Fruit fly (Drosophila melanogaster) whole organism, embryonic: Measurements from ENCODE around the gene CSN3.

Source experiments
- B-H1 ChIP-seq: fragments of 200-800 bp; sonication (Bioruptor generic); IDR thresholded peaks from 3 replicates; pipeline ENCODE4 v1.3.6; 2022; ENCODE audit warnings: missing biosample characterization, missing genetic modification characterization
- BtbVII ChIP-seq: fragments of 200-800 bp; sonication (Bioruptor generic); optimal IDR thresholded peaks from 3 replicates; lab custom pipeline; 2017; ENCODE audit warnings: missing biosample characterization, mild to moderate bottlenecking, missing genetic modification characterization
- Bteb2 ChIP-seq: fragments of 200-800 bp; sonication (Bioruptor generic); optimal IDR thresholded peaks from 2 replicates; lab custom pipeline; 2016; ENCODE audit warnings: missing biosample characterization, missing genetic modification characterization
- CG12299 ChIP-seq: fragments of 200-800 bp; sonication (Bioruptor generic); optimal IDR thresholded peaks from 2 replicates; lab custom pipeline; 2018; ENCODE audit warnings: missing biosample characterization, mild to moderate bottlenecking, missing genetic modification characterization
- CG13894 ChIP-seq: fragments of 200-800 bp; sonication (Bioruptor generic); optimal IDR thresholded peaks from 3 replicates; lab custom pipeline; 2018; ENCODE audit warnings: missing biosample characterization, mild to moderate bottlenecking, missing genetic modification characterization, moderate library complexity
- CG14014 ChIP-seq: fragments of 200-800 bp; sonication (Bioruptor generic); IDR thresholded peaks from 2 replicates; pipeline ENCODE4 v1.3.6; 2022; ENCODE audit warnings: missing biosample characterization, missing genetic modification characterization
- CG14441 ChIP-seq: fragments of 200-800 bp; sonication (Bioruptor generic); IDR thresholded peaks from 2 replicates; pipeline ENCODE4 v1.3.6; 2022; ENCODE audit warnings: missing biosample characterization, missing genetic modification characterization
- CG14860 ChIP-seq: fragments of 200-800 bp; sonication (Bioruptor generic); IDR thresholded peaks from 3 replicates; pipeline ENCODE4 v1.3.6; 2022; ENCODE audit warnings: missing biosample characterization, missing genetic modification characterization; ENCODE audit not compliant: partially characterized antibody
- CG15269 ChIP-seq: fragments of 200-800 bp; sonication (Bioruptor generic); optimal IDR thresholded peaks from 2 replicates; lab custom pipeline; 2018; ENCODE audit warnings: missing biosample characterization, mild to moderate bottlenecking, missing genetic modification characterization, moderate library complexity
- CG15696 ChIP-seq: fragments of 200-800 bp; sonication (Bioruptor generic); optimal IDR thresholded peaks from 2 replicates; lab custom pipeline; 2019; ENCODE audit warnings: missing biosample characterization, mild to moderate bottlenecking, missing genetic modification characterization, moderate library complexity
- CG1602 ChIP-seq: fragments of 200-800 bp; sonication (Bioruptor generic); optimal IDR thresholded peaks from 3 replicates; lab custom pipeline; 2016; ENCODE audit warnings: missing biosample characterization, missing genetic modification characterization
- CG16813 ChIP-seq: fragments of 200-800 bp; sonication (Bioruptor generic); IDR thresholded peaks from 3 replicates; pipeline ENCODE4 v1.3.6; 2022; ENCODE audit warnings: missing biosample characterization, missing genetic modification characterization; ENCODE audit not compliant: partially characterized antibody
- CG1792 ChIP-seq: fragments of 200-800 bp; sonication (Bioruptor generic); optimal IDR thresholded peaks from 2 replicates; lab custom pipeline; 2016; ENCODE audit warnings: missing biosample characterization, missing genetic modification characterization
- CG18011 ChIP-seq: fragments of 200-800 bp; sonication (Bioruptor generic); optimal IDR thresholded peaks from 2 replicates; lab custom pipeline; 2017; ENCODE audit warnings: missing biosample characterization, missing genetic modification characterization, mild to moderate bottlenecking, moderate library complexity, missing genotype
- CG2202 ChIP-seq: fragments of 200-800 bp; sonication (Bioruptor generic); optimal IDR thresholded peaks from 2 replicates; lab custom pipeline; 2018; ENCODE audit warnings: missing biosample characterization, mild to moderate bottlenecking, missing genetic modification characterization
- CG3065 ChIP-seq: fragments of 200-800 bp; sonication (Bioruptor generic); optimal IDR thresholded peaks from 2 replicates; lab custom pipeline; 2016; ENCODE audit warnings: missing biosample characterization, missing genetic modification characterization
- CG31224 ChIP-seq: fragments of 200-800 bp; sonication (Bioruptor generic); IDR thresholded peaks from 2 replicates; pipeline ENCODE4 v1.3.6; 2022; ENCODE audit warnings: missing biosample characterization, missing genetic modification characterization
- CG32532 ChIP-seq: fragments of 200-800 bp; sonication (Bioruptor generic); IDR thresholded peaks from 2 replicates; pipeline ENCODE4 v1.3.6; 2022; ENCODE audit warnings: missing biosample characterization, missing genetic modification characterization
- CG32772 ChIP-seq: fragments of 200-800 bp; sonication (Bioruptor generic); IDR thresholded peaks from 2 replicates; pipeline ENCODE4 v1.3.6; 2022; ENCODE audit warnings: missing biosample characterization, missing genetic modification characterization
- CG34376 ChIP-seq: fragments of 200-800 bp; sonication (Bioruptor generic); optimal IDR thresholded peaks from 2 replicates; lab custom pipeline; 2018; ENCODE audit warnings: missing biosample characterization, mild to moderate bottlenecking, missing genetic modification characterization
- CG3847 ChIP-seq: fragments of 200-800 bp; sonication (Bioruptor generic); IDR thresholded peaks from 2 replicates; pipeline ENCODE4 v1.3.6; 2022; ENCODE audit warnings: missing biosample characterization, missing genetic modification characterization
- CG4730 ChIP-seq: fragments of 200-800 bp; sonication (Bioruptor generic); IDR thresholded peaks from 2 replicates; pipeline ENCODE4 v1.3.6; 2022; ENCODE audit warnings: missing biosample characterization, missing genetic modification characterization
- CG6813 ChIP-seq: fragments of 200-800 bp; sonication (Bioruptor generic); optimal IDR thresholded peaks from 2 replicates; lab custom pipeline; 2017; ENCODE audit warnings: missing biosample characterization, missing genetic modification characterization, mild to moderate bottlenecking, moderate library complexity, missing genetic modification reagents
- Doc3 ChIP-seq: fragments of 200-800 bp; sonication (Bioruptor generic); IDR thresholded peaks from 3 replicates; pipeline ENCODE4 v1.3.6; 2022; ENCODE audit warnings: missing biosample characterization, missing genetic modification characterization; ENCODE audit not compliant: partially characterized antibody
- Fer3 ChIP-seq: fragments of 200-800 bp; sonication (Bioruptor generic); optimal IDR thresholded peaks from 2 replicates; lab custom pipeline; 2018; ENCODE audit warnings: missing biosample characterization, mild to moderate bottlenecking, missing genetic modification characterization, moderate library complexity
- GATAe ChIP-seq: fragments of 200-800 bp; sonication (Bioruptor generic); conservative IDR thresholded peaks from 2 replicates; pipeline ENCODE4 v1.3.6; 2022; ENCODE audit warnings: missing biosample characterization, missing genetic modification characterization
- Gsc ChIP-seq: fragments of 200-800 bp; sonication (Bioruptor generic); IDR thresholded peaks from 2 replicates; pipeline ENCODE4 v1.3.6; 2022; ENCODE audit warnings: missing biosample characterization, missing genetic modification characterization
- Gug ChIP-seq: fragments of 200-800 bp; sonication (Bioruptor generic); IDR thresholded peaks from 4 replicates; pipeline ENCODE4 v1.3.6; 2022; ENCODE audit warnings: missing biosample characterization, missing genetic modification characterization
- H2.0 ChIP-seq: fragments of 200-800 bp; sonication (Bioruptor generic); IDR thresholded peaks from 2 replicates; pipeline ENCODE4 v1.3.6; 2022; ENCODE audit warnings: missing biosample characterization, missing genetic modification characterization
- MBD-R2 ChIP-seq: fragments of 200-800 bp; sonication (Bioruptor generic); IDR thresholded peaks from 2 replicates; pipeline ENCODE4 v1.3.6; 2022; ENCODE audit warnings: missing biosample characterization, missing genetic modification characterization
- Nf-YB ChIP-seq: fragments of 200-800 bp; sonication (Bioruptor generic); optimal IDR thresholded peaks from 3 replicates; lab custom pipeline; 2019; ENCODE audit warnings: missing biosample characterization, mild to moderate bottlenecking, missing genetic modification characterization, moderate library complexity
- ci ChIP-seq: fragments of 200-800 bp; sonication (Bioruptor generic); IDR thresholded peaks from 3 replicates; pipeline ENCODE4 v1.3.6; 2022; ENCODE audit warnings: missing biosample characterization, missing genetic modification characterization
- dimm ChIP-seq: fragments of 200-800 bp; sonication (Bioruptor generic); IDR thresholded peaks from 2 replicates; pipeline ENCODE4 v1.3.6; 2022; ENCODE audit warnings: missing biosample characterization, missing genetic modification characterization
- dmrt11E ChIP-seq: fragments of 200-800 bp; sonication (Bioruptor generic); optimal IDR thresholded peaks from 3 replicates; lab custom pipeline; 2018; ENCODE audit warnings: missing biosample characterization, mild to moderate bottlenecking, missing genetic modification characterization, moderate library complexity
- dpn ChIP-seq, 2 experiments: fragments of 200-800 bp; sonication (Bioruptor generic); optimal IDR thresholded peaks; 3 replicates each; lab custom pipeline; 2016; ENCODE audit warnings: missing biosample characterization in 2 of 2, missing genetic modification characterization in 2 of 2
- exex ChIP-seq: fragments of 200-800 bp; sonication (Bioruptor generic); optimal IDR thresholded peaks from 4 replicates; lab custom pipeline; 2018; ENCODE audit warnings: missing biosample characterization, mild to moderate bottlenecking, missing genetic modification characterization, moderate library complexity
- eyg ChIP-seq: fragments of 200-800 bp; sonication (Bioruptor generic); optimal IDR thresholded peaks from 3 replicates; lab custom pipeline; 2016; ENCODE audit warnings: missing biosample characterization, missing genetic modification characterization
- grau ChIP-seq: fragments of 200-800 bp; optimal IDR thresholded peaks from 3 replicates; lab custom pipeline; 2019; ENCODE audit warnings: missing biosample characterization, mild to moderate bottlenecking, missing genetic modification characterization, moderate library complexity
- lola ChIP-seq, 3 experiments: fragments of >200 bp in 2 of 3; fragments of 200-800 bp in 1 of 3; sonication (Bioruptor generic) in 1 of 3; optimal IDR thresholded peaks; 2 replicates each; lab custom pipeline; 2017 to 2019; ENCODE audit warnings: missing biosample characterization in 3 of 3, missing genetic modification characterization in 3 of 3, mild to moderate bottlenecking in 1 of 3, moderate library complexity in 1 of 3
- maf-S ChIP-seq: fragments of 200-800 bp; sonication (Bioruptor generic); optimal IDR thresholded peaks from 2 replicates; lab custom pipeline; 2016; ENCODE audit warnings: missing biosample characterization, missing genetic modification characterization
- nau ChIP-seq: fragments of 200-800 bp; sonication (Bioruptor generic); optimal IDR thresholded peaks from 3 replicates; lab custom pipeline; 2017; ENCODE audit warnings: missing biosample characterization, mild to moderate bottlenecking, missing genetic modification characterization, missing genetic modification reagents
- nmo ChIP-seq: fragments of 200-800 bp; sonication (Bioruptor generic); optimal IDR thresholded peaks from 2 replicates; lab custom pipeline; 2018; ENCODE audit warnings: missing biosample characterization, mild to moderate bottlenecking, missing genetic modification characterization, moderate library complexity
- odd ChIP-seq: fragments of 200-800 bp; sonication (Bioruptor generic); optimal IDR thresholded peaks from 2 replicates; lab custom pipeline; 2017; ENCODE audit warnings: missing biosample characterization, mild to moderate bottlenecking, missing genetic modification characterization
- slou ChIP-seq: fragments of 200-800 bp; sonication (Bioruptor generic); optimal IDR thresholded peaks from 3 replicates; lab custom pipeline; 2016; ENCODE audit warnings: missing biosample characterization, missing genetic modification characterization
- sqz ChIP-seq: fragments of 200-800 bp; sonication (Bioruptor generic); optimal IDR thresholded peaks from 3 replicates; lab custom pipeline; 2018; ENCODE audit warnings: missing biosample characterization, mild to moderate bottlenecking, missing genetic modification characterization
- tap ChIP-seq: fragments of 200-800 bp; optimal IDR thresholded peaks from 3 replicates; lab custom pipeline; 2019; ENCODE audit warnings: missing biosample characterization, mild to moderate bottlenecking, missing genetic modification characterization, moderate library complexity
- tio ChIP-seq: fragments of 200-800 bp; sonication (Bioruptor generic); optimal IDR thresholded peaks from 2 replicates; lab custom pipeline; 2017; ENCODE audit warnings: missing biosample characterization, missing genetic modification characterization, inconsistent platforms
- unpg ChIP-seq: fragments of 200-800 bp; sonication (Bioruptor generic); optimal IDR thresholded peaks from 3 replicates; lab custom pipeline; 2018; ENCODE audit warnings: missing biosample characterization, mild to moderate bottlenecking, missing genetic modification characterization, moderate library complexity
- zfh1 ChIP-seq: fragments of 200-800 bp; sonication (Bioruptor generic); IDR thresholded peaks from 3 replicates; pipeline ENCODE4 v1.3.6; 2022; ENCODE audit warnings: missing biosample characterization, missing genetic modification characterization

Gene CSN3

DNA sequence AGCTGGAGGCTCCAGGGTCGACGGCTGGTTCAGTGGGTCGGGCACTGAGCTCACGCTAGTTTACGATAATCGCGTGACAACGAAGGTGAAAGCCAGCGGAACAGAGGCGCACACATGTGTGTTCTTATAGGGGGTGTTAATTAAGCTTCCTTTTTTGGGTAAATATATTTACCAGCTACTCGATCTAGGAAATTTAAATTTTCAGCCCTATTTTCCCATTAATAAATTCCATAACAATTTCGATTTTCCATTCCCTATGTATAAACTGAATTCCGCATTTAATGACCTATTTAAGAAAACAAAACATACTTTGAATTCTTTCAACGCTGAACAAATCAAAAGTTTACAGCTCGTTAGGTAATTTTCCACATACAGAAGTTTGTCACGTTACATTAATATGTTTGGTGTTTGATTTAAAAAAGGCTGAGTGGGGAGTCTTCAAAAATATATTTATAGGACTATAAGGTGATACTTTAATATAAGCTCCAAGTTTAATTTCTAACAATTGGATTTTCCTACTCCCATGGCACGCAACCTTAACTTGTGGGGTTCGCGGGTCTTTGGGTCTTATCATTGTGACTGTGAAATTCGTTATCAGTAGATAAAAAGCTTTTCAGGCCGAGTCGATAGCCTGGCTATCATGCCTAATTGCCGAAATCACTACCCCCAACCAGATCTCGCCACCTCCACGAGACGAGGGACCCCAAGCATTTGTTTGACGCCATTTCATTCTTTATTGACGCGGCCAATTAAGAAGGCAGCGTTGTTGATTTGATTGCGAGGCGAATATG is 4.1 kb downstream of the CSN3 start, which contains the start of gene CG13255 (continued):
- TF ChIP-seq dimm (GFP tag; lab: Robert Waterston, UW) = no peak
- no peak for TF ChIP-seq CG16813
- no peak for TF ChIP-seq maf-S (GFP tag; lab: Kevin White, UChicago)
- TF ChIP-seq grau (tag; lab: Kevin White, UChicago) = peak; percentile 70
- no peak for TF ChIP-seq CG3065 (GFP tag; lab: Kevin White, UChicago)
- TF ChIP-seq H2.0 (GFP tag; lab: Robert Waterston, UW) = no peak
- peak; percentile 21 for TF ChIP-seq CG18011 (GFP tag; lab: Kevin White, UChicago)
- TF ChIP-seq zfh1 (GFP tag; lab: Robert Waterston, UW) = no peak
- TF ChIP-seq CG13894 (tag; lab: Kevin White, UChicago) = no peak
- no peak for TF ChIP-seq Doc3 (GFP tag; lab: Robert Waterston, UW)
- no peak for TF ChIP-seq tap
- no peak for TF ChIP-seq CG14014 (GFP tag; lab: Robert Waterston, UW)
- TF ChIP-seq CG14860 (GFP tag; lab: Robert Waterston, UW) = no peak
- peak; percentile 59 for TF ChIP-seq tio (GFP tag; lab: Kevin White, UChicago)
- no peak for TF ChIP-seq sqz (GFP tag; lab: Kevin White, UChicago)
- TF ChIP-seq B-H1 (GFP tag; lab: Robert Waterston, UW) = no peak
- no peak for TF ChIP-seq Nf-YB (GFP tag; lab: Kevin White, UChicago)
- TF ChIP-seq MBD-R2 (GFP tag; lab: Robert Waterston, UW) = no peak
- no peak for TF ChIP-seq Fer3
- peak; percentile 92 for TF ChIP-seq exex
- TF ChIP-seq dmrt11E (tag; lab: Kevin White, UChicago) = no peak
- TF ChIP-seq slou (GFP tag; lab: Kevin White, UChicago) = peak; percentile 4
- TF ChIP-seq Bteb2 = peak; percentile 47
- no peak for TF ChIP-seq CG12299
- no peak for TF ChIP-seq CG6813 (GFP tag; lab: Kevin White, UChicago)
- TF ChIP-seq CG32532 = peak; percentile 52
- peak; percentile 58 for TF ChIP-seq BtbVII
- TF ChIP-seq CG1792 (GFP tag; lab: Kevin White, UChicago) = peak; percentile 1
- peak; percentile 43 for TF ChIP-seq nmo
- no peak for TF ChIP-seq lola (GFP tag; optimal IDR thresholded peaks at IDR 0.05; lab: Kevin White, UChicago)
- no peak for TF ChIP-seq ci (GFP tag; lab: Robert Waterston, UW)
- TF ChIP-seq nau (GFP tag; lab: Kevin White, UChicago) = peak; percentile 48
- no peak for TF ChIP-seq CG32772 (GFP tag; lab: Robert Waterston, UW)
- TF ChIP-seq CG15696 = no peak
- no peak for TF ChIP-seq CG14441 (GFP tag; lab: Robert Waterston, UW)
- peak; percentile 67 for TF ChIP-seq CG15269 (tag; lab: Kevin White, UChicago)
- no peak for TF ChIP-seq eyg (GFP tag; lab: Kevin White, UChicago)
- TF ChIP-seq CG31224 = no peak
- peak in 1 of 2 experiments; percentile 25 for TF ChIP-seq dpn (GFP tag; optimal IDR thresholded peaks at IDR 0.05; lab: Kevin White, UChicago)
- TF ChIP-seq CG1602 (GFP tag; lab: Kevin White, UChicago) = no peak
- no peak for TF ChIP-seq Gsc
- no peak for TF ChIP-seq CG3847
- peak; percentile 65 for TF ChIP-seq GATAe (GFP tag; lab: Robert Waterston, UW)
- no peak for TF ChIP-seq CG2202 (tag; lab: Kevin White, UChicago)
- no peak for TF ChIP-seq CG4730 (GFP tag; lab: Robert Waterston, UW)
- TF ChIP-seq CG34376 (GFP tag; lab: Kevin White, UChicago) = no peak
- TF ChIP-seq unpg (GFP tag; lab: Kevin White, UChicago) = peak; percentile 10
- TF ChIP-seq Gug = no peak; the same call in 3 of the 4 replicates
- peak; percentile 11 for TF ChIP-seq odd (GFP tag; lab: Kevin White, UChicago)
